Worm (Caenorhabditis elegans) whole organism, L3 larva: ENCODE measurements around the gene ceh-82.

Experiments used
- R02D3.7 ChIP-seq: fragments of 150-350 bp; optimal IDR thresholded peaks from 2 replicates; lab custom pipeline; 2014; ENCODE audit warnings: missing biosample characterization, missing genetic modification characterization
- ZK546.5 ChIP-seq: sonication (generic microtip); optimal IDR thresholded peaks from 2 replicates; lab custom pipeline; 2017; ENCODE audit warnings: missing biosample characterization, missing genetic modification characterization
- aly-2 ChIP-seq: fragments of 150-350 bp; optimal IDR thresholded peaks from 2 replicates; lab custom pipeline; 2014; ENCODE audit warnings: missing biosample characterization, missing genetic modification characterization
- ceh-16 ChIP-seq: sonication (generic microtip); optimal IDR thresholded peaks from 2 replicates; lab custom pipeline; 2017; ENCODE audit warnings: missing biosample characterization, missing genetic modification characterization
- ceh-82 ChIP-seq: fragments of 150-350 bp; optimal IDR thresholded peaks from 2 replicates; lab custom pipeline; 2014; ENCODE audit warnings: missing biosample characterization, missing genetic modification characterization
- daf-12 ChIP-seq: fragments of 150-350 bp; optimal IDR thresholded peaks from 2 replicates; lab custom pipeline; 2014; ENCODE audit warnings: missing biosample characterization, missing genetic modification reagents, missing genetic modification characterization
- egl-27 ChIP-seq: sonication (generic microtip); optimal IDR thresholded peaks from 4 replicates; lab custom pipeline; 2017; ENCODE audit warnings: missing biosample characterization, missing genetic modification reagents, missing genetic modification characterization
- egl-5 ChIP-seq: fragments of 150-350 bp; optimal IDR thresholded peaks from 2 replicates; lab custom pipeline; 2017; ENCODE audit warnings: missing biosample characterization, missing genetic modification reagents, missing genetic modification characterization, inconsistent platforms
- elt-1 ChIP-seq: fragments of 150-350 bp; optimal IDR thresholded peaks from 2 replicates; lab custom pipeline; 2014; ENCODE audit warnings: missing biosample characterization, missing genetic modification characterization
- elt-2 ChIP-seq: sonication (generic microtip); optimal IDR thresholded peaks from 2 replicates; lab custom pipeline; 2016; ENCODE audit warnings: missing genetic modification reagents, mild to moderate bottlenecking, missing genetic modification characterization, missing compliant biosample characterization
- elt-3 ChIP-seq, 3 experiments: fragments of 150-350 bp in 1 of 3; sonication (generic microtip) in 2 of 3; optimal IDR thresholded peaks; 2 replicates in 2 of 3; 4 replicates in 1 of 3; lab custom pipeline; 2014 to 2017; ENCODE audit warnings: missing biosample characterization in 3 of 3, missing genetic modification characterization in 3 of 3
- eor-1 ChIP-seq, 2 experiments: fragments of 150-350 bp; optimal IDR thresholded peaks; 2 replicates each; lab custom pipeline; 2014 to 2018; ENCODE audit warnings: missing biosample characterization in 2 of 2, missing genetic modification characterization in 2 of 2
- fkh-10 ChIP-seq: sonication (generic microtip); optimal IDR thresholded peaks from 2 replicates; lab custom pipeline; 2017; ENCODE audit warnings: missing biosample characterization, missing genetic modification reagents, missing genetic modification characterization
- fkh-2 ChIP-seq: fragments of 150-350 bp; optimal IDR thresholded peaks from 2 replicates; lab custom pipeline; 2014; ENCODE audit warnings: missing biosample characterization, missing genetic modification reagents, missing genetic modification characterization
- fos-1 ChIP-seq: fragments of 150-350 bp; optimal IDR thresholded peaks from 2 replicates; lab custom pipeline; 2014; ENCODE audit warnings: missing biosample characterization, missing genetic modification characterization
- jun-1 ChIP-seq: fragments of 150-350 bp; optimal IDR thresholded peaks from 2 replicates; lab custom pipeline; 2014; ENCODE audit warnings: missing biosample characterization, missing genetic modification reagents, missing genetic modification characterization
- lsy-12 ChIP-seq: sonication (generic microtip); optimal IDR thresholded peaks from 2 replicates; lab custom pipeline; 2016; ENCODE audit warnings: mild to moderate bottlenecking, missing genetic modification characterization, missing compliant biosample characterization
- mdl-1 ChIP-seq: fragments of 150-350 bp; optimal IDR thresholded peaks from 2 replicates; lab custom pipeline; 2014; ENCODE audit warnings: missing biosample characterization, missing genetic modification characterization
- mml-1 ChIP-seq: fragments of 150-350 bp; sonication (generic microtip); optimal IDR thresholded peaks from 3 replicates; lab custom pipeline; 2014; ENCODE audit warnings: missing biosample characterization, missing genetic modification characterization
- nhr-11 ChIP-seq: fragments of 150-350 bp; optimal IDR thresholded peaks from 2 replicates; lab custom pipeline; 2014; ENCODE audit warnings: missing biosample characterization, missing genetic modification characterization
- nhr-12 ChIP-seq: fragments of 150-350 bp; optimal IDR thresholded peaks from 2 replicates; lab custom pipeline; 2014; ENCODE audit warnings: missing biosample characterization, missing genetic modification characterization
- nhr-23 ChIP-seq: fragments of 150-350 bp; optimal IDR thresholded peaks from 2 replicates; lab custom pipeline; 2014; ENCODE audit warnings: missing biosample characterization, missing genetic modification reagents, missing genetic modification characterization
- nhr-237 ChIP-seq: fragments of 150-350 bp; optimal IDR thresholded peaks from 2 replicates; lab custom pipeline; 2014; ENCODE audit warnings: missing biosample characterization, missing genetic modification characterization
- nhr-25 ChIP-seq: sonication (generic microtip); optimal IDR thresholded peaks from 2 replicates; lab custom pipeline; 2017; ENCODE audit warnings: missing biosample characterization, missing genetic modification characterization
- nhr-28 ChIP-seq: fragments of 150-350 bp; optimal IDR thresholded peaks from 2 replicates; lab custom pipeline; 2014; ENCODE audit warnings: missing biosample characterization, missing genetic modification characterization
- nhr-43 ChIP-seq: sonication (generic microtip); optimal IDR thresholded peaks from 2 replicates; lab custom pipeline; 2016; ENCODE audit warnings: mild to moderate bottlenecking, missing genetic modification characterization, missing compliant biosample characterization; ENCODE audit not compliant: poor library complexity, severe bottlenecking
- nhr-76 ChIP-seq: fragments of 150-350 bp; sonication (generic microtip); optimal IDR thresholded peaks from 5 replicates; lab custom pipeline; 2014; ENCODE audit warnings: missing biosample characterization, missing genetic modification characterization
- nhr-77 ChIP-seq: fragments of 150-350 bp; optimal IDR thresholded peaks from 2 replicates; lab custom pipeline; 2014; ENCODE audit warnings: missing biosample characterization, missing genetic modification characterization
- pqm-1 ChIP-seq: fragments of 150-350 bp; optimal IDR thresholded peaks from 2 replicates; lab custom pipeline; 2017; ENCODE audit warnings: missing biosample characterization, missing genetic modification characterization, inconsistent platforms
- sea-2 ChIP-seq: fragments of 150-350 bp; sonication (generic microtip); optimal IDR thresholded peaks from 4 replicates; lab custom pipeline; 2014; ENCODE audit warnings: missing biosample characterization, missing genetic modification reagents, missing genetic modification characterization
- skn-1 ChIP-seq: fragments of 150-350 bp; optimal IDR thresholded peaks from 2 replicates; lab custom pipeline; 2014; ENCODE audit warnings: missing biosample characterization, missing genetic modification characterization
- snpc-4 ChIP-seq: fragments of 150-350 bp; optimal IDR thresholded peaks from 2 replicates; lab custom pipeline; 2014; ENCODE audit warnings: missing biosample characterization, missing genetic modification characterization
- tbx-2 ChIP-seq: sonication (generic microtip); optimal IDR thresholded peaks from 2 replicates; lab custom pipeline; 2016; ENCODE audit warnings: mild to moderate bottlenecking, missing genetic modification characterization, missing compliant biosample characterization
- zag-1 ChIP-seq: fragments of 150-350 bp; optimal IDR thresholded peaks from 2 replicates; lab custom pipeline; 2014; ENCODE audit warnings: missing biosample characterization, missing genetic modification characterization
- ztf-11 ChIP-seq: fragments of 150-350 bp; optimal IDR thresholded peaks from 2 replicates; lab custom pipeline; 2014; ENCODE audit warnings: missing biosample characterization, missing genetic modification characterization

Gene ceh-82

ce11 chrII:1756582-1756981, 24.6 kb downstream of the ceh-82 start, which contains the start of gene fbxb-53:
Gene fbxb-53 (plus strand): TSS chrII:1756882.
- TF ChIP-seq nhr-76 (tag; lab: Kevin White, UChicago) (no peak), nhr-43 (tag; lab: Kevin White, UChicago) (no peak), daf-12 (tag; lab: Kevin White, UChicago) (no peak), nhr-23 (tag; lab: Kevin White, UChicago) (no peak), eor-1 (tag; optimal IDR thresholded peaks at IDR 0.05; lab: Kevin White, UChicago) (no peak), ceh-16 (tag; lab: Kevin White, UChicago) (no peak), ceh-82 (tag; lab: Kevin White, UChicago) (no peak), tbx-2 (tag; lab: Kevin White, UChicago) (no peak), nhr-237 (no peak), nhr-77 (tag; lab: Kevin White, UChicago) (no peak), ztf-11 (tag; lab: Kevin White, UChicago) (no peak), egl-27 (tag; lab: Kevin White, UChicago) (no peak), skn-1 (tag; lab: Kevin White, UChicago) (no peak), aly-2 (no peak), sea-2 (no peak)

- TF ChIP-seq egl-27 (tag; lab: Kevin White, UChicago) = no peak
- no peak for TF ChIP-seq mdl-1 (tag; lab: Kevin White, UChicago)
- TF ChIP-seq elt-1 (tag; lab: Kevin White, UChicago) = no peak
- no peak for TF ChIP-seq nhr-28 (tag; lab: Kevin White, UChicago)
- TF ChIP-seq mml-1 (tag; lab: Kevin White, UChicago) = no peak
- no peak for TF ChIP-seq egl-5 (tag; lab: Kevin White, UChicago)
- TF ChIP-seq ztf-11 (tag; lab: Kevin White, UChicago) = no peak
- no peak for TF ChIP-seq R02D3.7 (tag; lab: Kevin White, UChicago)
- no peak for TF ChIP-seq zag-1
- TF ChIP-seq eor-1 (tag; optimal IDR thresholded peaks at IDR 0.05; lab: Kevin White, UChicago) = no peak
- no peak for TF ChIP-seq fos-1
- TF ChIP-seq lsy-12 (tag; lab: Kevin White, UChicago) = no peak
- TF ChIP-seq nhr-12 (tag; lab: Kevin White, UChicago) = no peak
- no peak for TF ChIP-seq elt-3 (tag; optimal IDR thresholded peaks at IDR 0.05; lab: Kevin White, UChicago)
- no peak for TF ChIP-seq ceh-16 (tag; lab: Kevin White, UChicago)
- TF ChIP-seq jun-1 (tag; lab: Kevin White, UChicago) = no peak
- TF ChIP-seq pqm-1 (tag; lab: Kevin White, UChicago) = no peak
- TF ChIP-seq ceh-82 (tag; lab: Kevin White, UChicago) = no peak
- TF ChIP-seq, all 47 proteins: peak for 0
Measured at ce11 chrII:1757033-1757432, 25.0 kb downstream of the ceh-82 start, which contains the start of gene F36H5.10. Gene F36H5.10 (plus strand): TSS chrII:1757333.

ce11 chrII:1759602-1760001, 27.6 kb downstream of the ceh-82 start, which contains the start of gene F36H5.18:
Gene F36H5.18 (plus strand): TSS chrII:1759902.
- TF ChIP-seq skn-1 (tag; lab: Kevin White, UChicago) (no peak), nhr-237 (no peak), elt-2 (tag; lab: Kevin White, UChicago) (no peak), fkh-10 (GFP tag; lab: Kevin White, UChicago) (no peak), ZK546.5 (no peak), mdl-1 (tag; lab: Kevin White, UChicago) (no peak), fkh-2 (tag; lab: Kevin White, UChicago) (no peak), nhr-43 (tag; lab: Kevin White, UChicago) (no peak), eor-1 (tag; optimal IDR thresholded peaks at IDR 0.05; lab: Kevin White, UChicago) (no peak), jun-1 (tag; lab: Kevin White, UChicago) (no peak), nhr-11 (tag; lab: Kevin White, UChicago) (no peak), sea-2 (no peak)

ce11 chrII:1761564-1761963, 29.5 kb downstream of the ceh-82 start, which contains the start of gene F36H5.4:
Gene F36H5.4 (plus strand): TSS chrII:1761864.
- TF ChIP-seq nhr-25 (tag; lab: Kevin White, UChicago) (no peak), tbx-2 (tag; lab: Kevin White, UChicago) (no peak), nhr-77 (tag; lab: Kevin White, UChicago) (no peak), snpc-4 (no peak), eor-1 (tag; optimal IDR thresholded peaks at IDR 0.05; lab: Kevin White, UChicago) (no peak), daf-12 (tag; lab: Kevin White, UChicago) (no peak), ZK546.5 (no peak), elt-3 (tag; optimal IDR thresholded peaks at IDR 0.05; lab: Kevin White, UChicago) (no peak), mdl-1 (tag; lab: Kevin White, UChicago) (no peak), nhr-76 (tag; lab: Kevin White, UChicago) (no peak), skn-1 (tag; lab: Kevin White, UChicago) (no peak)
